Worm (Caenorhabditis elegans) whole organism, young adult: ENCODE results near the gene fipr-17.

Experiments
- B0035.1 ChIP-seq: sonication (generic microtip); optimal IDR thresholded peaks from 2 replicates; lab custom pipeline; 2016; ENCODE audit warnings: missing genetic modification characterization, mild to moderate bottlenecking, missing compliant biosample characterization, missing genotype, missing genetic modification reagents
- B0336.3 ChIP-seq: fragments of 200-800 bp; sonication (Bioruptor generic); IDR thresholded peaks from 2 replicates; pipeline ENCODE4 v1.3.6; 2022; ENCODE audit warnings: missing genetic modification characterization, missing compliant biosample characterization
- C06A6.2 ChIP-seq: fragments of 200-800 bp; sonication (Bioruptor generic); conservative IDR thresholded peaks from 2 replicates; pipeline ENCODE4 v1.3.6; 2022; ENCODE audit warnings: missing genetic modification characterization, missing compliant biosample characterization
- F22D6.2 ChIP-seq: sonication (generic microtip); optimal IDR thresholded peaks from 2 replicates; lab custom pipeline; 2016; ENCODE audit warnings: mild to moderate bottlenecking, missing genetic modification characterization, missing compliant biosample characterization
- F23B12.7 ChIP-seq: sonication (generic microtip); optimal IDR thresholded peaks from 2 replicates; lab custom pipeline; 2017; ENCODE audit warnings: missing genetic modification characterization, mild to moderate bottlenecking, missing compliant biosample characterization, antibody characterized with exemption, moderate library complexity; ENCODE audit not compliant: insufficient read depth
- F33H1.4 ChIP-seq: fragments of 200-800 bp; sonication (Bioruptor generic); IDR thresholded peaks from 2 replicates; pipeline ENCODE4 v1.3.6; 2022; ENCODE audit warnings: missing genetic modification reagents, missing genetic modification characterization, missing compliant biosample characterization
- F39B2.1 ChIP-seq: fragments of 200-800 bp; sonication (Bioruptor generic); IDR thresholded peaks from 2 replicates; pipeline ENCODE4 v1.3.6; 2022; ENCODE audit warnings: missing genetic modification reagents, missing genetic modification characterization, missing compliant biosample characterization
- F52B5.7 ChIP-seq: sonication (generic microtip); optimal IDR thresholded peaks from 2 replicates; lab custom pipeline; 2016; ENCODE audit warnings: mild to moderate bottlenecking, missing genetic modification characterization, missing compliant biosample characterization
- T26A5.8 ChIP-seq: sonication (generic microtip); optimal IDR thresholded peaks from 2 replicates; lab custom pipeline; 2016; ENCODE audit warnings: missing genetic modification characterization, missing compliant biosample characterization
- Y53G8AR.9 ChIP-seq: fragments of 200-800 bp; sonication (Bioruptor generic); conservative IDR thresholded peaks from 2 replicates; pipeline ENCODE4 v1.3.6; 2022; ENCODE audit warnings: missing genetic modification reagents, missing genetic modification characterization, missing compliant biosample characterization
- aptf-2 ChIP-seq: fragments of 200-800 bp; sonication (Bioruptor generic); conservative IDR thresholded peaks from 2 replicates; pipeline ENCODE4 v1.3.6; 2022; ENCODE audit warnings: missing genetic modification reagents, missing genetic modification characterization, missing compliant biosample characterization
- cebp-1 ChIP-seq, 2 experiments: fragments of 200-800 bp in 1 of 2; sonication (Bioruptor generic) in 1 of 2; sonication (generic microtip) in 1 of 2; IDR thresholded peaks in 1 of 2; optimal IDR thresholded peaks in 1 of 2; 2 replicates each; pipeline versions ENCODE4 v1.3.6 to Lab custom; 2017 to 2022; ENCODE audit warnings: missing compliant biosample characterization in 2 of 2, missing genetic modification characterization in 2 of 2, mild to moderate bottlenecking in 1 of 2, missing genetic modification reagents in 1 of 2, moderate library complexity in 1 of 2
- ceh-27 ChIP-seq: fragments of 200-800 bp; sonication (Bioruptor generic); optimal IDR thresholded peaks from 2 replicates; lab custom pipeline; 2018; ENCODE audit warnings: mild to moderate bottlenecking, missing genetic modification characterization, moderate library complexity, missing compliant biosample characterization
- ceh-91 ChIP-seq: fragments of 200-800 bp; sonication (Bioruptor generic); IDR thresholded peaks from 2 replicates; pipeline ENCODE4 v1.3.6; 2022; ENCODE audit warnings: missing genetic modification reagents, missing genetic modification characterization, missing compliant biosample characterization
- egl-44 ChIP-seq: fragments of 200-800 bp; sonication (Bioruptor generic); IDR thresholded peaks from 2 replicates; pipeline ENCODE4 v1.3.6; 2022; ENCODE audit warnings: missing genetic modification reagents, missing genetic modification characterization, missing compliant biosample characterization
- him-1 ChIP-seq: sonication (generic microtip); optimal IDR thresholded peaks from 2 replicates; lab custom pipeline; 2016; ENCODE audit warnings: missing genotype, missing genetic modification reagents, missing genetic modification characterization, missing compliant biosample characterization
- hlh-12 ChIP-seq: sonication (generic microtip); optimal IDR thresholded peaks from 2 replicates; lab custom pipeline; 2016; ENCODE audit warnings: missing genetic modification characterization, missing compliant biosample characterization
- hmg-1.2 ChIP-seq: fragments of 200-800 bp; sonication (Bioruptor generic); IDR thresholded peaks from 2 replicates; pipeline ENCODE4 v1.3.6; 2022; ENCODE audit warnings: missing genetic modification reagents, missing genetic modification characterization, missing compliant biosample characterization
- let-526 ChIP-seq: fragments of 200-800 bp; sonication (Bioruptor generic); IDR thresholded peaks from 2 replicates; pipeline ENCODE4 v1.3.6; 2022; ENCODE audit warnings: missing genetic modification reagents, missing genetic modification characterization, missing compliant biosample characterization
- let-607 ChIP-seq, 2 experiments: fragments of 200-800 bp in 1 of 2; sonication (Bioruptor generic) in 1 of 2; sonication (generic microtip) in 1 of 2; optimal IDR thresholded peaks; 2 replicates each; lab custom pipeline; 2016 to 2018; ENCODE audit warnings: mild to moderate bottlenecking in 2 of 2, missing compliant biosample characterization in 2 of 2, missing genetic modification characterization in 2 of 2, moderate library complexity in 2 of 2, missing genotype in 1 of 2
- lsl-1 ChIP-seq: fragments of 200-800 bp; sonication (Bioruptor generic); optimal IDR thresholded peaks from 2 replicates; lab custom pipeline; 2018; ENCODE audit warnings: mild to moderate bottlenecking, missing genetic modification characterization, moderate library complexity, missing compliant biosample characterization
- lsy-27 ChIP-seq: sonication (generic microtip); optimal IDR thresholded peaks from 2 replicates; lab custom pipeline; 2017; ENCODE audit warnings: missing genetic modification characterization, mild to moderate bottlenecking, missing compliant biosample characterization, antibody characterized with exemption, missing genotype, borderline replicate concordance; ENCODE audit not compliant: insufficient read depth
- madf-10 ChIP-seq: sonication (generic microtip); optimal IDR thresholded peaks from 2 replicates; lab custom pipeline; 2016; ENCODE audit warnings: mild to moderate bottlenecking, missing genetic modification characterization, missing compliant biosample characterization
- madf-6 ChIP-seq: fragments of 200-800 bp; sonication (Bioruptor generic); IDR thresholded peaks from 2 replicates; pipeline ENCODE4 v1.3.6; 2022; ENCODE audit warnings: missing genetic modification reagents, missing genetic modification characterization, missing compliant biosample characterization
- mxl-1 ChIP-seq: sonication (generic microtip); optimal IDR thresholded peaks from 2 replicates; lab custom pipeline; 2016; ENCODE audit warnings: missing genetic modification characterization, missing compliant biosample characterization
- nhr-27 ChIP-seq: fragments of 200-800 bp; sonication (Bioruptor generic); optimal IDR thresholded peaks from 2 replicates; lab custom pipeline; 2018; ENCODE audit warnings: mild to moderate bottlenecking, missing genetic modification characterization, moderate library complexity, missing compliant biosample characterization
- nhr-80 ChIP-seq: sonication (generic microtip); optimal IDR thresholded peaks from 2 replicates; lab custom pipeline; 2016; ENCODE audit warnings: missing genetic modification characterization, missing compliant biosample characterization
- rpc-1 ChIP-seq, 2 experiments: fragments of 150-350 bp in 1 of 2; sonication (generic microtip) in 1 of 2; optimal IDR thresholded peaks; 2 replicates each; lab custom pipeline; 2014 to 2018; ENCODE audit warnings: missing biosample characterization in 1 of 2, missing genetic modification characterization in 1 of 2, missing genetic modification reagents in 1 of 2, missing genotype in 1 of 2
- snpc-1.1 ChIP-seq: sonication (generic microtip); optimal IDR thresholded peaks from 2 replicates; lab custom pipeline; 2017; ENCODE audit warnings: missing genetic modification characterization, mild to moderate bottlenecking, missing compliant biosample characterization, antibody characterized with exemption, moderate library complexity, missing genotype, missing genetic modification reagents; ENCODE audit not compliant: insufficient read depth
- snpc-3.4 ChIP-seq: sonication (generic microtip); optimal IDR thresholded peaks from 2 replicates; lab custom pipeline; 2017; ENCODE audit warnings: missing genetic modification characterization, mild to moderate bottlenecking, missing compliant biosample characterization, antibody characterized with exemption, moderate library complexity, missing genotype, missing genetic modification reagents
- snpc-4 ChIP-seq, 5 experiments: fragments of 150-350 bp in 1 of 5; sonication (generic microtip) in 4 of 5; optimal IDR thresholded peaks; 2 replicates each; lab custom pipeline; 2014 to 2018; ENCODE audit warnings: missing genetic modification characterization in 5 of 5, missing biosample characterization in 3 of 5, antibody characterized with exemption in 2 of 5, mild to moderate bottlenecking in 2 of 5, missing compliant biosample characterization in 2 of 5, missing genotype in 2 of 5, moderate library complexity in 2 of 5, missing genetic modification reagents in 1 of 5
- xnd-1 ChIP-seq: sonication (generic microtip); optimal IDR thresholded peaks from 2 replicates; lab custom pipeline; 2016; ENCODE audit warnings: missing genotype, missing genetic modification reagents, missing genetic modification characterization, missing compliant biosample characterization
- zfh-2 ChIP-seq: fragments of 200-800 bp; sonication (Bioruptor generic); conservative IDR thresholded peaks from 2 replicates; pipeline ENCODE4 v1.3.6; 2022; ENCODE audit warnings: missing genetic modification reagents, missing genetic modification characterization, missing compliant biosample characterization
- ztf-25 ChIP-seq: fragments of 200-800 bp; sonication (Bioruptor generic); IDR thresholded peaks from 2 replicates; pipeline ENCODE4 v1.3.6; 2022; ENCODE audit warnings: missing genetic modification reagents, missing genetic modification characterization, missing compliant biosample characterization
- ztf-3 ChIP-seq: fragments of 200-800 bp; sonication (Bioruptor generic); optimal IDR thresholded peaks from 2 replicates; lab custom pipeline; 2018; ENCODE audit warnings: mild to moderate bottlenecking, missing genetic modification characterization, missing compliant biosample characterization
- ztf-6 ChIP-seq: fragments of 200-800 bp; sonication (Bioruptor generic); IDR thresholded peaks from 2 replicates; pipeline ENCODE4 v1.3.6; 2022; ENCODE audit warnings: missing genetic modification reagents, missing genetic modification characterization, missing compliant biosample characterization

fipr-17 gene

DNA sequence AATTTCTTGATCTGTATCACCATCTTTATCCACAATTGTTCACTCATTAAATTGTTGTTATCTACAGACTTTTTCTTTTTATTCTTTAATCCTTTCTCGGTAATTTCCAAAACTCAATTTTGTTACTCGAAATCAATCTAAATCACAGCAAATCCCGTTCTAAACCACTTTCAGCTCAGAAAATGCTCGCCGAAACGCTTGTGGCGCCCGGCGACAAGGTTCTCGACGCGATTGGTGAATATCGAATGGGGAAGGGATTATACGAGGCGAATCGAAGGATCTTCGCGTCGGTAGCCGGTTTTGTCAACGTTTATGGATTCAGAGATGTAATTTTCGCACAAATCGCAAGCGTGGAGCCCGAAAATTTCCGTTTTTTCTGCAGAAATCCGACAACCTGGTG is 1.5 kb upstream of the fipr-17 start, which contains the start of gene exos-1 (continued):
- TF ChIP-seq ztf-3 (GFP tag; lab: Kevin White, UChicago) (no peak), ztf-6 (GFP tag; lab: Robert Waterston, UW) (no peak), lsy-27 (no peak), F39B2.1 (GFP tag; lab: Robert Waterston, UW) (no peak), him-1 (tag; lab: Kevin White, UChicago) (no peak), B0336.3 (GFP tag; lab: Robert Waterston, UW) (peak; percentile 81), egl-44 (GFP tag; lab: Robert Waterston, UW) (no peak), cebp-1 (GFP tag; IDR thresholded peaks at IDR 0.05; lab: Robert Waterston, UW) (no peak), cebp-1 (tag; optimal IDR thresholded peaks at IDR 0.05; lab: Kevin White, UChicago) (no peak), F33H1.4 (GFP tag; lab: Robert Waterston, UW) (no peak), snpc-1.1 (tag; lab: Kevin White, UChicago) (no peak), rpc-1 (optimal IDR thresholded peaks at IDR 0.05; lab: Kevin White, UChicago) (no peak), rpc-1 (tag; optimal IDR thresholded peaks at IDR 0.05; lab: Kevin White, UChicago) (no peak), let-607 (tag; optimal IDR thresholded peaks at IDR 0.05; lab: Kevin White, UChicago) (no peak), F52B5.7 (no peak), mxl-1 (tag; lab: Kevin White, UChicago) (no peak), T26A5.8 (tag; lab: Kevin White, UChicago) (no peak), ceh-91 (GFP tag; lab: Robert Waterston, UW) (peak; percentile 23; the same call in 1 of the 2 replicates), nhr-27 (tag; lab: Kevin White, UChicago) (no peak), aptf-2 (GFP tag; lab: Robert Waterston, UW) (no peak), madf-6 (GFP tag; lab: Robert Waterston, UW) (peak; percentile 66), lsl-1 (GFP tag; lab: Kevin White, UChicago) (no peak), xnd-1 (tag; lab: Kevin White, UChicago) (no peak), F22D6.2 (tag; lab: Kevin White, UChicago) (no peak), let-526 (GFP tag; lab: Robert Waterston, UW) (no peak), hmg-1.2 (0 out of 2 replicates have a peak, but pooled peaks have one; percentile 9), snpc-3.4 (tag; lab: Kevin White, UChicago) (no peak), F23B12.7 (tag; lab: Kevin White, UChicago) (no peak), madf-10 (tag; lab: Kevin White, UChicago) (no peak), Y53G8AR.9 (peak; percentile 71; the same call in 1 of the 2 replicates), C06A6.2 (GFP tag; lab: Robert Waterston, UW) (no peak), hlh-12 (tag; lab: Kevin White, UChicago) (no peak), ceh-27 (GFP tag; lab: Kevin White, UChicago) (no peak), ztf-25 (GFP tag; lab: Robert Waterston, UW) (no peak)
- TF ChIP-seq, all 124 proteins: peak for 13

DNA sequence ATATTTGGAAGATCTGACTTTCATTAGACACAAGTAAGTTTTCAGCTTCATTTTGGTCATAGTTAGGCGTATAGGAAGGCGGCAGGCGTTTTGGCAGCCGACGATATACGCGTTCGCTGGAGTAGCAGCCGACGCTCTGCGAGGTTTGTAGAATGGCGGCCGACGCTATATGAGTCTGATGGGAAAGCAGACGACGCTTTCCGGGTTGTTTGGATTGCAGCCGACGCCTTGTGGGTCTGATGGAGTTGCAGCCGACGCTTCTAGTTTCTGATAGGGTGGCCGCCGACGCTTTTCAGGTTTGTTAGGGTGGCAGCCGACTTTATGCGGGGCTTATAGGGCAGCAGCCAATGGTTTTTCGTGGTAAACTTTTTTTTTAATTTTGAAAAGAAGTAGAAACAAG is 4.6 kb downstream of the fipr-17 start:
- TF ChIP-seq B0035.1 = no peak
- peak; percentile 47; the same call in 1 of the 2 replicates for TF ChIP-seq zfh-2 (GFP tag; lab: Robert Waterston, UW)
- no peak for TF ChIP-seq nhr-80 (tag; lab: Kevin White, UChicago)
- no peak for TF ChIP-seq aptf-2 (GFP tag; lab: Robert Waterston, UW)
- no peak for TF ChIP-seq snpc-4 (GFP tag; optimal IDR thresholded peaks at IDR 0.05; lab: Kevin White, UChicago)
- peak in 1 of 4 experiments; percentile 52 for TF ChIP-seq snpc-4 (tag; optimal IDR thresholded peaks at IDR 0.05; lab: Kevin White, UChicago)
